Worm (Caenorhabditis elegans): ENCODE data around the gene popl-7.

DNA sequence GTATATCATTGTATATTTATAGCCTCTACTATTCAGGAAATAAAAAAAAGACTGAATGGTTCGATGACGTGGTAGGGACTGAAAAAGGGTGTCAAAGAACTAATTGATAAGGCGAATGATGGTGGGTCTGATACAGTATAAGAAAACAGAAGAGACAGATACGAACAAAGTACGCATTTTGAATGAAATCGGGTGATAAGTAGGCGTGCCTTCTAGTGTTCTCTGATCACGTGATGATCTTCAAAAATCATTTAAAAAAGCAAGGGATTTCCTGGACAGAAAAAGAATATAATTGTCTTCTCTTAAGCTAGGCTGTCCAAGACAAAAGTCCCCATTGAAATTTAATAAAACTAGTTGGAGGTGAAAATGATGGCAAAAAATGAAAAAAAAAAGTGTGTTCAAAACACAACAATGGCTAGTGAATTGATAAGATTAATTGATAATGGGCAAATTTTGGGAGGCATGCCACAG, 22.8 kb downstream of the popl-7 start:
- TF ChIP-seq aha-1 (tag; optimal IDR thresholded peaks at IDR 0.05), result no peak
- TF ChIP-seq lin-39 (tag; optimal IDR thresholded peaks at IDR 0.05), result no peak

Measured in whole organism, L1 larva.